Fruit fly (Drosophila melanogaster) whole organism, pupa: ENCODE data around the gene CG9135.
A peak's percentile ranks its signal among the peaks of the same experiment; 100 is the strongest.

Source experiments
- CG10348 ChIP-seq: fragments of 200-800 bp; sonication (Bioruptor generic); IDR thresholded peaks from 2 replicates; pipeline ENCODE4 v1.3.6; 2022; ENCODE audit warnings: missing biosample characterization, missing genetic modification characterization
- CG12605 ChIP-seq: fragments of 200-800 bp; sonication (Bioruptor generic); IDR thresholded peaks from 2 replicates; pipeline ENCODE4 v1.3.6; 2022; ENCODE audit warnings: missing biosample characterization, missing genetic modification characterization
- CG13204 ChIP-seq: fragments of 200-800 bp; sonication (Bioruptor generic); optimal IDR thresholded peaks from 2 replicates; lab custom pipeline; 2018; ENCODE audit warnings: missing biosample characterization, mild to moderate bottlenecking, missing genetic modification characterization, moderate library complexity
- CG14655 ChIP-seq: fragments of 200-800 bp; sonication (Bioruptor generic); optimal IDR thresholded peaks from 3 replicates; lab custom pipeline; 2017; ENCODE audit warnings: mild to moderate bottlenecking, missing biosample characterization, missing genetic modification reagents, missing genetic modification characterization
- CG15710 ChIP-seq: fragments of 200-800 bp; sonication (Bioruptor generic); optimal IDR thresholded peaks from 2 replicates; lab custom pipeline; 2018; ENCODE audit warnings: missing biosample characterization, mild to moderate bottlenecking, missing genetic modification characterization, moderate library complexity
- CG17806 ChIP-seq: fragments of 200-800 bp; sonication (Bioruptor generic); optimal IDR thresholded peaks from 2 replicates; lab custom pipeline; 2018; ENCODE audit warnings: missing biosample characterization, mild to moderate bottlenecking, missing genetic modification characterization, moderate library complexity
- CG32121 ChIP-seq: fragments of 200-800 bp; sonication (Bioruptor generic); IDR thresholded peaks from 2 replicates; pipeline ENCODE4 v1.3.6; 2022; ENCODE audit warnings: missing biosample characterization, missing genetic modification characterization
- CG34367 ChIP-seq: fragments of 200-800 bp; sonication (Bioruptor generic); optimal IDR thresholded peaks from 2 replicates; lab custom pipeline; 2018; ENCODE audit warnings: missing biosample characterization, mild to moderate bottlenecking, missing genetic modification characterization
- CG4496 ChIP-seq: fragments of 200-800 bp; sonication (Bioruptor generic); IDR thresholded peaks from 3 replicates; pipeline ENCODE4 v1.3.6; 2022; ENCODE audit warnings: missing biosample characterization, missing genetic modification characterization
- CG8159 ChIP-seq: fragments of 200-800 bp; sonication (Bioruptor generic); optimal IDR thresholded peaks from 3 replicates; lab custom pipeline; 2018; ENCODE audit warnings: missing biosample characterization, mild to moderate bottlenecking, missing genetic modification characterization, moderate library complexity
- CG8301 ChIP-seq: fragments of 200-800 bp; sonication (Bioruptor generic); optimal IDR thresholded peaks from 2 replicates; lab custom pipeline; 2018; ENCODE audit warnings: missing biosample characterization, mild to moderate bottlenecking, missing genetic modification characterization
- CG9948 ChIP-seq: fragments of 200-800 bp; sonication (Bioruptor generic); optimal IDR thresholded peaks from 2 replicates; lab custom pipeline; 2018; ENCODE audit warnings: missing biosample characterization, mild to moderate bottlenecking, missing genetic modification characterization, moderate library complexity
- D1 ChIP-seq: fragments of 200-800 bp; sonication (Bioruptor generic); optimal IDR thresholded peaks from 2 replicates; lab custom pipeline; 2018; ENCODE audit warnings: missing biosample characterization, mild to moderate bottlenecking, missing genetic modification characterization, moderate library complexity
- EcR ChIP-seq: fragments of 200-800 bp; sonication (Bioruptor generic); optimal IDR thresholded peaks from 3 replicates; lab custom pipeline; 2019; ENCODE audit warnings: missing biosample characterization, missing genetic modification characterization, mild to moderate bottlenecking, moderate library complexity, missing genetic modification reagents
- Ets98B ChIP-seq: fragments of 200-800 bp; sonication (Bioruptor generic); IDR thresholded peaks from 2 replicates; pipeline ENCODE4 v1.3.6; 2022; ENCODE audit warnings: missing biosample characterization, missing genetic modification characterization
- Pif1A ChIP-seq: fragments of 200-800 bp; sonication (Bioruptor generic); optimal IDR thresholded peaks from 3 replicates; lab custom pipeline; 2016; ENCODE audit warnings: missing biosample characterization, missing genetic modification characterization
- Pif1B ChIP-seq: fragments of 200-800 bp; sonication (Bioruptor generic); optimal IDR thresholded peaks from 3 replicates; lab custom pipeline; 2016; ENCODE audit warnings: missing biosample characterization, missing genetic modification characterization
- Snoo ChIP-seq: fragments of 200-800 bp; sonication (Bioruptor generic); optimal IDR thresholded peaks from 3 replicates; lab custom pipeline; 2017; ENCODE audit warnings: missing biosample characterization, mild to moderate bottlenecking, missing genetic modification characterization, inconsistent platforms
- fd96Ca ChIP-seq: fragments of 200-800 bp; sonication (Bioruptor generic); IDR thresholded peaks from 3 replicates; pipeline ENCODE4 v1.3.6; 2022; ENCODE audit warnings: missing biosample characterization, missing genetic modification characterization
- gl ChIP-seq: fragments of 200-800 bp; sonication (Bioruptor generic); optimal IDR thresholded peaks from 2 replicates; lab custom pipeline; 2018; ENCODE audit warnings: missing biosample characterization, mild to moderate bottlenecking, missing genetic modification characterization
- rn ChIP-seq: fragments of 200-800 bp; sonication (Bioruptor generic); IDR thresholded peaks from 2 replicates; pipeline ENCODE4 v1.3.6; 2022; ENCODE audit warnings: missing biosample characterization, missing genetic modification characterization

CG9135 gene

dm6 chr2L:6078757-6079351 is 28.3 kb downstream of the CG9135 start:
- TF ChIP-seq CG8301 (tag; lab: Kevin White, UChicago) (peak; percentile 5), Pif1A (no peak), CG14655 (GFP tag; lab: Kevin White, UChicago) (no peak), CG4496 (GFP tag; lab: Robert Waterston, UW) (peak; percentile 57), CG17806 (tag; lab: Kevin White, UChicago) (no peak), rn (GFP tag; lab: Robert Waterston, UW) (no peak), CG15710 (tag; lab: Kevin White, UChicago) (no peak), CG8159 (tag; lab: Kevin White, UChicago) (no peak), CG32121 (GFP tag; lab: Robert Waterston, UW) (peak; percentile 75), Ets98B (GFP tag; lab: Robert Waterston, UW) (peak; percentile 47; the same call in 1 of the 2 replicates), D1 (tag; lab: Kevin White, UChicago) (no peak), CG34367 (no peak), EcR (GFP tag; lab: Kevin White, UChicago) (peak; percentile 100), CG9948 (no peak), Snoo (tag; lab: Kevin White, UChicago) (peak; percentile 56), fd96Ca (peak; percentile 29; the same call in 1 of the 3 replicates), CG12605 (GFP tag; lab: Robert Waterston, UW) (no peak), gl (tag; lab: Kevin White, UChicago) (peak; percentile 1), CG10348 (GFP tag; lab: Robert Waterston, UW) (no peak), Pif1B (GFP tag; lab: Kevin White, UChicago) (no peak), CG13204 (GFP tag; lab: Kevin White, UChicago) (peak; percentile 72)
- TF ChIP-seq, all 21 proteins: peak for 9

dm6 chr2L:6080329-6080728 is 29.7 kb downstream of the CG9135 start:
- no peak for TF ChIP-seq CG8301 (tag; lab: Kevin White, UChicago)
- 0 out of 3 replicates have a peak, but pooled peaks have one; percentile 38 for TF ChIP-seq CG4496 (GFP tag; lab: Robert Waterston, UW)
- TF ChIP-seq EcR (GFP tag; lab: Kevin White, UChicago): no peak
- 0 out of 3 replicates have a peak, but pooled peaks have one; percentile 23 for TF ChIP-seq fd96Ca
- TF ChIP-seq rn (GFP tag; lab: Robert Waterston, UW): no peak
- TF ChIP-seq Pif1A: no peak
- TF ChIP-seq CG12605 (GFP tag; lab: Robert Waterston, UW): no peak
- no peak for TF ChIP-seq Ets98B (GFP tag; lab: Robert Waterston, UW)
- no peak for TF ChIP-seq gl (tag; lab: Kevin White, UChicago)
- no peak for TF ChIP-seq CG17806 (tag; lab: Kevin White, UChicago)
- TF ChIP-seq CG8159 (tag; lab: Kevin White, UChicago): no peak
- no peak for TF ChIP-seq CG9948
- TF ChIP-seq Pif1B (GFP tag; lab: Kevin White, UChicago): no peak

dm6 chr2L:6081134-6081832 is 30.7 kb downstream of the CG9135 start:
- TF ChIP-seq Pif1B (GFP tag; lab: Kevin White, UChicago) (no peak), D1 (tag; lab: Kevin White, UChicago) (no peak), rn (GFP tag; lab: Robert Waterston, UW) (no peak), CG8301 (tag; lab: Kevin White, UChicago) (no peak), CG8159 (tag; lab: Kevin White, UChicago) (no peak), CG9948 (no peak), Pif1A (no peak), CG34367 (no peak), Snoo (tag; lab: Kevin White, UChicago) (peak; percentile 30), CG17806 (tag; lab: Kevin White, UChicago) (no peak), gl (tag; lab: Kevin White, UChicago) (no peak), CG15710 (tag; lab: Kevin White, UChicago) (no peak), CG12605 (GFP tag; lab: Robert Waterston, UW) (no peak), CG32121 (GFP tag; lab: Robert Waterston, UW) (no peak), CG10348 (GFP tag; lab: Robert Waterston, UW) (no peak), CG14655 (GFP tag; lab: Kevin White, UChicago) (no peak), CG4496 (GFP tag; lab: Robert Waterston, UW) (peak; percentile 42; the same call in 1 of the 3 replicates), EcR (GFP tag; lab: Kevin White, UChicago) (peak; percentile 60), CG13204 (GFP tag; lab: Kevin White, UChicago) (no peak), fd96Ca (no peak), Ets98B (GFP tag; lab: Robert Waterston, UW) (no peak)
- TF ChIP-seq, all 21 proteins: peak for 3

- no peak for TF ChIP-seq Pif1B (GFP tag; lab: Kevin White, UChicago)
- no peak for TF ChIP-seq CG13204 (GFP tag; lab: Kevin White, UChicago)
- no peak for TF ChIP-seq CG34367
- TF ChIP-seq Pif1A: no peak
- TF ChIP-seq D1 (tag; lab: Kevin White, UChicago): no peak
- no peak for TF ChIP-seq CG15710 (tag; lab: Kevin White, UChicago)
- no peak for TF ChIP-seq CG17806 (tag; lab: Kevin White, UChicago)
- TF ChIP-seq fd96Ca: no peak
- TF ChIP-seq CG32121 (GFP tag; lab: Robert Waterston, UW): no peak
- no peak for TF ChIP-seq CG14655 (GFP tag; lab: Kevin White, UChicago)
- no peak for TF ChIP-seq CG8159 (tag; lab: Kevin White, UChicago)
- no peak for TF ChIP-seq CG9948
- TF ChIP-seq CG4496 (GFP tag; lab: Robert Waterston, UW): no peak
- TF ChIP-seq rn (GFP tag; lab: Robert Waterston, UW): no peak
Observed at dm6 chr2L:6082157-6082645, 31.6 kb downstream of the CG9135 start, which contains the start of gene Kr-h1. Kr-h1 (plus strand) TSS chr2L:6082603.
